Worm (Caenorhabditis elegans) whole organism, L4 larva: Measurements from ENCODE around the gene prcc-1.

Experiments used
- F26F4.8 ChIP-seq: fragments of 200-800 bp; sonication (Bioruptor generic); conservative IDR thresholded peaks from 2 replicates; pipeline ENCODE4 v1.3.6; 2022; ENCODE audit warnings: missing genetic modification characterization, missing compliant biosample characterization
- F49E8.2 ChIP-seq: sonication (generic microtip); optimal IDR thresholded peaks from 2 replicates; lab custom pipeline; 2016; ENCODE audit warnings: missing compliant biosample characterization, mild to moderate bottlenecking, missing genetic modification characterization, borderline replicate concordance
- aly-2 ChIP-seq: sonication (generic microtip); optimal IDR thresholded peaks from 2 replicates; lab custom pipeline; 2018; ENCODE audit warnings: missing biosample characterization, missing genetic modification characterization
- ama-1 ChIP-seq: fragments of 150-350 bp; optimal IDR thresholded peaks from 2 replicates; lab custom pipeline; 2014; ENCODE audit warnings: inconsistent platforms, mixed read lengths
- ceh-62 ChIP-seq: sonication (generic microtip); optimal IDR thresholded peaks from 2 replicates; lab custom pipeline; 2017; ENCODE audit warnings: missing biosample characterization, missing genetic modification characterization
- ces-1 ChIP-seq: fragments of 150-350 bp; sonication (generic microtip); optimal IDR thresholded peaks from 4 replicates; lab custom pipeline; 2014; ENCODE audit warnings: missing biosample characterization, missing genetic modification reagents, missing genetic modification characterization
- ctbp-1 ChIP-seq: fragments of 200-800 bp; sonication (Bioruptor generic); IDR thresholded peaks from 2 replicates; pipeline ENCODE4 v1.3.6; 2022; ENCODE audit warnings: missing genetic modification reagents, missing genetic modification characterization, missing compliant biosample characterization
- dmd-8 ChIP-seq: fragments of 200-800 bp; sonication (Bioruptor generic); IDR thresholded peaks from 2 replicates; pipeline ENCODE4 v1.3.6; 2022; ENCODE audit warnings: missing genetic modification characterization, missing compliant biosample characterization
- dmd-9 ChIP-seq: fragments of 200-800 bp; sonication (Bioruptor generic); IDR thresholded peaks from 2 replicates; pipeline ENCODE4 v1.3.6; 2022; ENCODE audit warnings: missing genetic modification reagents, missing genetic modification characterization, missing compliant biosample characterization
- duxl-1 ChIP-seq: sonication (generic microtip); optimal IDR thresholded peaks from 2 replicates; lab custom pipeline; 2016; ENCODE audit warnings: mild to moderate bottlenecking, missing genetic modification characterization, moderate library complexity, missing compliant biosample characterization; ENCODE audit not compliant: poor library complexity
- egl-43 ChIP-seq: fragments of 200-800 bp; sonication (Bioruptor generic); IDR thresholded peaks from 2 replicates; pipeline ENCODE4 v1.3.6; 2022; ENCODE audit warnings: missing genetic modification reagents, missing genetic modification characterization, missing compliant biosample characterization
- hif-1 ChIP-seq, 2 experiments: sonication (generic microtip); optimal IDR thresholded peaks; 2 replicates each; lab custom pipeline; 2016 to 2017; ENCODE audit warnings: missing compliant biosample characterization in 2 of 2, missing genetic modification characterization in 2 of 2, missing genetic modification reagents in 2 of 2, missing genotype in 2 of 2, mild to moderate bottlenecking in 1 of 2
- hlh-11 ChIP-seq: fragments of 200-800 bp; sonication (Bioruptor generic); optimal IDR thresholded peaks from 2 replicates; lab custom pipeline; 2018; ENCODE audit warnings: mild to moderate bottlenecking, missing genetic modification characterization, missing compliant biosample characterization
- hlh-30 ChIP-seq: sonication (generic microtip); optimal IDR thresholded peaks from 2 replicates; lab custom pipeline; 2017; ENCODE audit warnings: antibody characterized with exemption, mild to moderate bottlenecking, missing genetic modification characterization, missing compliant biosample characterization; ENCODE audit not compliant: insufficient read depth
- hmg-1.1 ChIP-seq: fragments of 200-800 bp; sonication (Bioruptor generic); IDR thresholded peaks from 2 replicates; pipeline ENCODE4 v1.3.6; 2022; ENCODE audit warnings: missing genetic modification reagents, missing genetic modification characterization, missing compliant biosample characterization
- lin-1 ChIP-seq: fragments of 200-800 bp; sonication (Bioruptor generic); IDR thresholded peaks from 2 replicates; pipeline ENCODE4 v1.3.6; 2022; ENCODE audit warnings: missing genetic modification reagents, missing genetic modification characterization, missing compliant biosample characterization
- lin-13 ChIP-seq: fragments of 150-350 bp; optimal IDR thresholded peaks from 2 replicates; lab custom pipeline; 2014; ENCODE audit warnings: missing biosample characterization, missing genetic modification reagents, missing genetic modification characterization
- lin-15B ChIP-seq: fragments of 150-350 bp; sonication (generic microtip); optimal IDR thresholded peaks from 3 replicates; lab custom pipeline; 2014; ENCODE audit warnings: missing biosample characterization, missing genetic modification characterization
- lin-38 ChIP-seq: fragments of 200-800 bp; sonication (Bioruptor generic); IDR thresholded peaks from 2 replicates; pipeline ENCODE4 v1.3.6; 2022; ENCODE audit warnings: missing genetic modification reagents, missing genetic modification characterization, missing compliant biosample characterization
- lsy-2 ChIP-seq, 2 experiments: fragments of 150-350 bp in 1 of 2; sonication (generic microtip) in 1 of 2; optimal IDR thresholded peaks; 2 replicates each; lab custom pipeline; 2014 to 2017; ENCODE audit warnings: missing biosample characterization in 2 of 2, missing genetic modification characterization in 2 of 2
- mep-1 ChIP-seq: fragments of 150-350 bp; sonication (generic microtip); optimal IDR thresholded peaks from 3 replicates; lab custom pipeline; 2014; ENCODE audit warnings: missing biosample characterization, missing genetic modification characterization
- nhr-10 ChIP-seq: fragments of 150-350 bp; optimal IDR thresholded peaks from 2 replicates; lab custom pipeline; 2014; ENCODE audit warnings: missing biosample characterization, missing genetic modification characterization
- nhr-102 ChIP-seq: sonication (generic microtip); optimal IDR thresholded peaks from 2 replicates; lab custom pipeline; 2016; ENCODE audit warnings: mild to moderate bottlenecking, missing genetic modification characterization, moderate library complexity, missing compliant biosample characterization
- nhr-11 ChIP-seq: fragments of 150-350 bp; optimal IDR thresholded peaks from 2 replicates; lab custom pipeline; 2014; ENCODE audit warnings: missing biosample characterization, missing genetic modification characterization
- nhr-111 ChIP-seq: fragments of 200-800 bp; sonication (Bioruptor generic); optimal IDR thresholded peaks from 2 replicates; lab custom pipeline; 2018; ENCODE audit warnings: mild to moderate bottlenecking, missing genetic modification characterization, missing compliant biosample characterization
- pha-4 ChIP-seq, 2 experiments: fragments of 150-350 bp in 1 of 2; fragments of 200-800 bp in 1 of 2; sonication (Bioruptor generic) in 1 of 2; IDR thresholded peaks in 1 of 2; optimal IDR thresholded peaks in 1 of 2; 2 replicates each; pipeline versions ENCODE4 v1.3.6 to Lab custom; 2014 to 2022; ENCODE audit warnings: missing genetic modification characterization in 2 of 2, missing genetic modification reagents in 2 of 2, missing biosample characterization in 1 of 2, missing compliant biosample characterization in 1 of 2
- snpc-1.2 ChIP-seq: fragments of 200-800 bp; sonication (Bioruptor generic); IDR thresholded peaks from 2 replicates; pipeline ENCODE4 v1.3.6; 2022; ENCODE audit warnings: missing genetic modification reagents, missing genetic modification characterization, missing compliant biosample characterization
- unc-62 ChIP-seq, 3 experiments: fragments of 150-350 bp in 1 of 3; sonication (generic microtip); optimal IDR thresholded peaks in 2 of 3; peaks in 1 of 3; 1 replicate in 1 of 3; 2 replicates in 2 of 3; lab custom pipeline; 2014 to 2017; ENCODE audit warnings: missing biosample characterization in 3 of 3, missing genetic modification characterization in 3 of 3, missing genetic modification reagents in 3 of 3, missing genotype in 1 of 3
- zag-1 ChIP-seq: fragments of 150-350 bp; optimal IDR thresholded peaks from 2 replicates; lab custom pipeline; 2014; ENCODE audit warnings: missing biosample characterization, missing genetic modification characterization
- zfp-3 ChIP-seq: fragments of 200-800 bp; sonication (Bioruptor generic); conservative IDR thresholded peaks from 2 replicates; pipeline ENCODE4 v1.3.6; 2022; ENCODE audit warnings: missing genetic modification reagents, missing genetic modification characterization, missing compliant biosample characterization
- zip-11 ChIP-seq: fragments of 200-800 bp; sonication (Bioruptor generic); IDR thresholded peaks from 2 replicates; pipeline ENCODE4 v1.3.6; 2022; ENCODE audit warnings: missing genetic modification characterization, missing compliant biosample characterization
- ztf-11 ChIP-seq: fragments of 150-350 bp; optimal IDR thresholded peaks from 2 replicates; lab custom pipeline; 2014; ENCODE audit warnings: missing biosample characterization, missing genetic modification characterization

prcc-1 gene

DNA sequence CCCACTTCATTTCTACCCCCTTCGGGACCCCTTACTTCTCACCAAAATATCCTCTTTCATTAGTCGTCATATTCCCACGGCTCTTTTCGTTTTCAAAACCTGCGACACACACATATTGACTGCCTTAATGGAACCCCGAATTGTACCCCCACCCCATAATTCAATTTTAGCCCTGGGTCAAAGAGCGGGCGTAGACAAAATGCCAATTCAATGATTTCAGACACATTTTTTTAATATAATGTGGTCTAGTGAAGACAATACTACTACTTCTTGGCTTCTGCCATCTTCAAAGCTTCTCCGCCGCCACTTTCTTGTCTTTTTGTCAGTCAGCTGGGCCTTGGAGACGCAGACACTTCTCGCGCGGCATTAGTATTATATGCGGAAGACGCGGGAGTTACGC, 34.1 kb upstream of the prcc-1 start:
- TF ChIP-seq pha-4 (GFP tag; IDR thresholded peaks at IDR 0.05; lab: Robert Waterston, UW) (0 out of 2 replicates have a peak, but pooled peaks have one; percentile 21), pha-4 (tag; optimal IDR thresholded peaks at IDR 0.05; lab: Kevin White, UChicago) (no peak), hlh-30 (no peak), hmg-1.1 (GFP tag; lab: Robert Waterston, UW) (no peak), egl-43 (GFP tag; lab: Robert Waterston, UW) (0 out of 2 replicates have a peak, but pooled peaks have one; percentile 33)
- TF ChIP-seq, all 104 proteins: peak for 2

DNA sequence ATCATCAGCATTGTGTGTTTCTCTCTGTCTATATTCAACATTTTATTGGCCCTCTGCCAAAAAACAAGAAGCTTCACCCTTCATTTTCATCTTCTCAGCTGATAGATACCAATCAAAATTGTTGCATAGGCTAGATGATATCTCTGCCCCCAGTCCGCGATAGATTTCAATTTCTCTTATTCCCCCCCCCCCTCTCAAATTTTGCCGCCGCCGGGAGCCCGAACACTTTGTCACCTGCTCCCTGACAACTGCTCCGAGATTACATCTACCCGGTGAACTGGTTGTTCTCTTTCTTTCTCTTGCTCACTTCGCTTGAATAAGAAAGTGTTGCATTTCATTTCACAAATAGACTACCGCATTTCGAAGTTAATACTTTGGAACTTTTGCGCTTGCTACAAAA, 32.4 kb upstream of the prcc-1 start:
- TF ChIP-seq duxl-1 (tag; lab: Kevin White, UChicago) (no peak), zfp-3 (GFP tag; lab: Robert Waterston, UW) (no peak), snpc-1.2 (no peak), hlh-11 (tag; lab: Kevin White, UChicago) (peak; percentile 2), nhr-11 (peak; percentile 10), nhr-102 (tag; lab: Kevin White, UChicago) (no peak)

DNA sequence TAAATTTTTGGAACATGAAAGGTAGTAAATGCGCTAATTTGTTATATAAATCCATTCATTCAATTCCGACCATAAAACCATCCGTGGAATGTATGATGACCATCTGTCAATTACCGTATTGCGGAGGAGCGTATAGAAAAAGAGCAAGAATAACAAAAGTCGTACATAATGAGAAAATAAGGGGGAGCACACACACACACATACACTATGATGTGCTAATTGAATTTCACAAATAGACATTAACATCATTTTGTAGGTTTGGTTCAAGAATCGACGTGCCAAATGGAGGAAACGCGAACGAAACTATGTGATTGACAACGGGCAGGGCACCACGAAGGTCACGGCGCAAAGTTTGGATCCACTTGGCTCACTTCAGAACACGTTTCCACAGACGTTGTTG, 27.8 kb upstream of the prcc-1 start:
- TF ChIP-seq ctbp-1 (no peak), aly-2 (no peak), ama-1 (no peak), hlh-30 (no peak), lsy-2 (tag; optimal IDR thresholded peaks at IDR 0.05; lab: Kevin White, UChicago) (no peak), zag-1 (tag; lab: Kevin White, UChicago) (no peak), F26F4.8 (GFP tag; lab: Robert Waterston, UW) (no peak), lin-38 (GFP tag; lab: Robert Waterston, UW) (no peak), nhr-10 (tag; lab: Kevin White, UChicago) (no peak), dmd-9 (GFP tag; lab: Robert Waterston, UW) (no peak), ces-1 (GFP tag; lab: Kevin White, UChicago) (no peak), ceh-62 (tag; lab: Kevin White, UChicago) (no peak), dmd-8 (GFP tag; lab: Robert Waterston, UW) (no peak), nhr-111 (no peak), ztf-11 (tag; lab: Kevin White, UChicago) (no peak), hif-1 (tag; optimal IDR thresholded peaks at IDR 0.05; lab: Kevin White, UChicago) (no peak)

DNA sequence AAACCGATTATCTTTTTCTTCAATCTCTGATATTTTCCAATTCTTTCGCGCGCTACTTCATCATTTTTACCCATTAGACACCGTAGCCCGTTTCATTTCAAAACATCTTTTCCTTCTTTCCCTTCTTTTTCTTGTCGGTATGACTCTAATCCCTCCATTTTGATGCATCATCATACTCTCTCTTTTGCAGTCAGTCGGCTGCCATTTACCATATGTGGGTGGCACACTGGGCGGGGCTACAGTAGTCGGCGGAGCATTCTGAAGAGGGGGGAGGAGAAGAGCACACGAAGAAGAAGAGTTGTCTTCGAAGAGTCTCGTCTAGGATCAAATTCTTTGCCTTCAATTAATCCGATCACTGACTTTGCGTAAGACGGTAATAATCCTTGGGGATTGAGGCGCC, 25.2 kb upstream of the prcc-1 start, which contains the start of gene unc-30:
unc-30 (plus strand) TSS at position 184 of the 400 bp plus-strand sequence.
- no peak for TF ChIP-seq dmd-9 (GFP tag; lab: Robert Waterston, UW)
- TF ChIP-seq unc-62 (GFP tag; optimal IDR thresholded peaks at IDR 0.05 in 1 of 2; lab: Kevin White, UChicago): peak in 1 of 2 experiments; percentile 49
- TF ChIP-seq unc-62 (tag; optimal IDR thresholded peaks at IDR 0.05; lab: Kevin White, UChicago): no peak
- TF ChIP-seq zip-11 (GFP tag; lab: Robert Waterston, UW): no peak
- peak in 1 of 2 experiments; percentile 6 for TF ChIP-seq lsy-2 (tag; optimal IDR thresholded peaks at IDR 0.05; lab: Kevin White, UChicago)

DNA sequence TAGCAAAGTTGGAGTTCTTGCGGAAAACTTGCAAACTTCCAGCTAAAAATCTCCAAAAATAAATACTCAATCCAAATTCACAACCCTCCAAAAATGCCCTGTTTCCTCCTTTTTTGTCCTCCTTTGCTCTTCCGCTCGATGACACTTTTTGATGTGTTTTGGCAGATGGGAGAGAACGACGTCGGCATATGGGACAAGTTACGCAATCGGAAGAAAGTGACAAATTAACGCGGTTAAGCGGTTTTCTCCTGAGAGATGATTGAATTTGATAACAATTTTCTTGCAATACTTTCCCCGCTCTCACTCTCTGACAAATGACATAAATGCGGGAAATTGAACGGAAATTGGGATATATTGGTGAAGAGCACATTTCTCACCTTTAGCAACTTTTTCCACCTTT, 23.1 kb upstream of the prcc-1 start:
- no peak for TF ChIP-seq lin-13 (GFP tag; lab: Kevin White, UChicago)
- TF ChIP-seq unc-62 (GFP tag; optimal IDR thresholded peaks at IDR 0.05 in 1 of 2; lab: Kevin White, UChicago): no peak
- no peak for TF ChIP-seq unc-62 (tag; optimal IDR thresholded peaks at IDR 0.05; lab: Kevin White, UChicago)
- no peak for TF ChIP-seq mep-1 (tag; lab: Kevin White, UChicago)
- TF ChIP-seq ctbp-1: no peak
- TF ChIP-seq F49E8.2 (tag; lab: Kevin White, UChicago): no peak
- TF ChIP-seq nhr-11: no peak
- no peak for TF ChIP-seq lin-1
- TF ChIP-seq lin-15B: no peak
